Worm (Caenorhabditis elegans) whole organism, mixed stage, embryonic: ENCODE data around the gene E04F6.4.

Experiments
- blmp-1 ChIP-seq: fragments of 150-350 bp; optimal IDR thresholded peaks from 2 replicates; lab custom pipeline; 2014; ENCODE audit warnings: missing biosample characterization, missing genetic modification characterization
- ceh-43 ChIP-seq: fragments of 200-800 bp; sonication (Bioruptor generic); optimal IDR thresholded peaks from 2 replicates; lab custom pipeline; 2018; ENCODE audit warnings: mild to moderate bottlenecking, missing genetic modification characterization, moderate library complexity, missing compliant biosample characterization
- ces-1 ChIP-seq: fragments of 150-350 bp; optimal IDR thresholded peaks from 2 replicates; lab custom pipeline; 2014; ENCODE audit warnings: missing biosample characterization, missing genetic modification reagents, missing genetic modification characterization
- elt-1 ChIP-seq: sonication (generic microtip); optimal IDR thresholded peaks from 2 replicates; lab custom pipeline; 2017; ENCODE audit warnings: missing genetic modification characterization, mild to moderate bottlenecking, missing compliant biosample characterization, antibody characterized with exemption, moderate library complexity, borderline replicate concordance; ENCODE audit not compliant: insufficient read depth
- elt-3 ChIP-seq: fragments of 150-350 bp; optimal IDR thresholded peaks from 2 replicates; lab custom pipeline; 2014; ENCODE audit warnings: missing biosample characterization, missing genetic modification characterization
- hlh-1 ChIP-seq: fragments of 150-350 bp; optimal IDR thresholded peaks from 2 replicates; lab custom pipeline; 2014; ENCODE audit warnings: missing biosample characterization, missing genetic modification reagents, missing genetic modification characterization
- lin-13 ChIP-seq: fragments of 150-350 bp; optimal IDR thresholded peaks from 2 replicates; lab custom pipeline; 2014; ENCODE audit warnings: missing biosample characterization, missing genetic modification characterization
- mep-1 ChIP-seq: fragments of 150-350 bp; optimal IDR thresholded peaks from 2 replicates; lab custom pipeline; 2017; ENCODE audit warnings: missing biosample characterization, missing genetic modification reagents, missing genetic modification characterization, inconsistent platforms
- nhr-12 ChIP-seq: fragments of 150-350 bp; optimal IDR thresholded peaks from 2 replicates; lab custom pipeline; 2014; ENCODE audit warnings: missing biosample characterization, missing genetic modification characterization
- nhr-237 ChIP-seq: fragments of 150-350 bp; optimal IDR thresholded peaks from 2 replicates; lab custom pipeline; 2014; ENCODE audit warnings: missing biosample characterization, missing genetic modification characterization
- nhr-28 ChIP-seq: fragments of 150-350 bp; optimal IDR thresholded peaks from 2 replicates; lab custom pipeline; 2014; ENCODE audit warnings: missing biosample characterization, missing genetic modification characterization
- pha-4 ChIP-seq: fragments of 150-350 bp; optimal IDR thresholded peaks from 2 replicates; lab custom pipeline; 2018; ENCODE audit warnings: missing biosample characterization, missing genetic modification reagents, missing genetic modification characterization
- unc-62 ChIP-seq: fragments of 150-350 bp; optimal IDR thresholded peaks from 2 replicates; lab custom pipeline; 2014; ENCODE audit warnings: missing biosample characterization, missing genetic modification reagents, missing genetic modification characterization
- ztf-11 ChIP-seq: fragments of 150-350 bp; optimal IDR thresholded peaks from 2 replicates; lab custom pipeline; 2014; ENCODE audit warnings: missing biosample characterization, missing genetic modification characterization

- no peak for TF ChIP-seq nhr-28 (tag; lab: Kevin White, UChicago)
- TF ChIP-seq unc-62 (GFP tag; lab: Kevin White, UChicago), result no peak
- TF ChIP-seq elt-3 (tag; lab: Kevin White, UChicago), result no peak
- no peak for TF ChIP-seq nhr-12 (tag; lab: Kevin White, UChicago)
- no peak for TF ChIP-seq elt-1 (tag; lab: Kevin White, UChicago)
- TF ChIP-seq blmp-1 (tag; lab: Kevin White, UChicago), result no peak
- no peak for TF ChIP-seq ceh-43 (GFP tag; lab: Kevin White, UChicago)
- TF ChIP-seq lin-13, result no peak
- no peak for TF ChIP-seq pha-4 (tag; lab: Kevin White, UChicago)
- no peak for TF ChIP-seq nhr-237
- no peak for TF ChIP-seq ztf-11 (tag; lab: Kevin White, UChicago)
- TF ChIP-seq ces-1 (GFP tag; lab: Kevin White, UChicago), result no peak
- TF ChIP-seq hlh-1 (tag; lab: Kevin White, UChicago), result no peak
- no peak for TF ChIP-seq mep-1 (tag; lab: Kevin White, UChicago)
Measured at ce11 chrII:7212059-7212458, 22.8 kb downstream of the E04F6.4 start, which contains the start of gene E04F6.9.
